Worm (Caenorhabditis elegans): ENCODE results near the gene idpp-13.

DNA sequence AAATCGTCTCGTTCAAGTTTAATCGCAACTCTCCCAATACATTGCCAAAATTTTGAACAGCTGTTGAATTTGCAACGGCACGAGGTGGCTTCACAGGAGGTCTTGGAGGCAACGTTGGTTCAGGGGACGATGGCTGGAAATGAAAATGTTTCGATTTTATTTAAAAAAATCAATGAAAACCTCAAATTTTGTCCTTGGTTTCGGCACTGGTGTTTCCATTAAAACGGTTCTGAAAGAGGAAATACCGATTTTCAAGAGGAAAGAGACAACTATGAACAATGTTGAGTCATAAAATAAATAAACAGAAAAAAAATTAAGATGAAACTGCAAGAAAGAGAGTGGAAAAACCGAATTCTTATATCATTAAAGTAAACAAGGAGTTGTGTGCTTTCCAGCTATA lies 9.5 kb downstream of the idpp-13 start, which contains the start of gene F23H11.4:
- TF ChIP-seq nhr-11 (tag; optimal IDR thresholded peaks at IDR 0.05) (no peak), unc-39 (tag; optimal IDR thresholded peaks at IDR 0.05) (no peak), nhr-12 (tag; optimal IDR thresholded peaks at IDR 0.05) (no peak), unc-62 (GFP tag; optimal IDR thresholded peaks at IDR 0.05) (no peak), egl-27 (tag; optimal IDR thresholded peaks at IDR 0.05) (no peak), ztf-11 (tag; optimal IDR thresholded peaks at IDR 0.05) (no peak), nhr-237 (tag; optimal IDR thresholded peaks at IDR 0.05) (no peak), unc-55 (GFP tag; optimal IDR thresholded peaks at IDR 0.05) (no peak), peb-1 (tag; optimal IDR thresholded peaks at IDR 0.05) (no peak)
